Worm (Caenorhabditis elegans) whole organism, L4/young adult: Measurements from ENCODE around the gene M03E7.1.

Experiments used
- W03F9.2 ChIP-seq: fragments of 150-350 bp; optimal IDR thresholded peaks from 2 replicates; lab custom pipeline; 2014; ENCODE audit warnings: missing biosample characterization, missing genetic modification characterization
- dao-5 ChIP-seq: sonication (generic microtip); optimal IDR thresholded peaks from 2 replicates; lab custom pipeline; 2016; ENCODE audit warnings: missing genotype, missing genetic modification characterization, moderate library complexity, missing compliant biosample characterization
- him-1 ChIP-seq: sonication (generic microtip); optimal IDR thresholded peaks from 2 replicates; lab custom pipeline; 2016; ENCODE audit warnings: missing genotype, missing genetic modification reagents, missing genetic modification characterization, missing compliant biosample characterization

DNA sequence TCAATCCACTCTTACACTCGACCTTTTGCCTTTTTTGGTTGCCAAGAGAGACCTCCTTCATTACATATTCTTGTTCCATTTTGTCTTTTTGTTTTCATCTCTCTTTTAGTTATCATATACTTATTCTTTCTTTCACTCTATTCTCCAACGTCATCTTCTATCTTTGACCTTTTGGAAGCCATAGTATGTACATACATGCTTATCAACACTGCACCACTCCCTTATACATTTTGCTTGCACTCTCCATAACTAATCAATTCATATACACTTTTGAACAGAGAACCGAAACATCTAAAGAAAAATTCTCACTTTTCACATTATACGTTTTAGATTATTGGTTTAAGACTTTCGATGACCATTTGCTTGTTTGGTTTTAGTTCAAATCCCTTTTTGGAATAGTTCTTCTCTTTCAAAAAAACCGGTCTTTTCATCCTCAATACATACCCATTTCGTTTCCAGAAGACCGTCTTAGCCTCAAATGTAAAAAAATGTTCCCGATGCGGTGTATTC lies 32.6 kb downstream of the M03E7.1 start, which contains the start of gene hex-2:
- TF ChIP-seq him-1 = no peak
- no peak for TF ChIP-seq W03F9.2 (tag; lab: Kevin White, UChicago)
- no peak for TF ChIP-seq dao-5 (tag; lab: Kevin White, UChicago)
